1 fruit fly cellular context compared by ENCODE assay signal in genomic region chrX:6662876-6663551, dm6.
TF ChIP-seq lines count a peak whose summit lies in the region.

No protein-coding gene starts in this region.

TF ChIP-seq in whole organism, embryonic, 481 proteins besides CTCF, POLR2A, EP300 and RAD21 (continued from another document and continues in another):
- TF ChIP-seq CG4820 (GFP tag; optimal IDR thresholded peaks at IDR 0.05; lab: Kevin White, UChicago) (peak; percentile 13), CG6254 (GFP tag; optimal IDR thresholded peaks at IDR 0.05; lab: Kevin White, UChicago) (peak; percentile 10), Nf-YA (GFP tag; IDR thresholded peaks at IDR 0.05; lab: Robert Waterston, UW) (no peak), Mad (GFP tag; optimal IDR thresholded peaks at IDR 0.05; lab: Kevin White, UChicago) (peak; percentile 35), jigr1 (GFP tag; IDR thresholded peaks at IDR 0.05; lab: Robert Waterston, UW) (no peak), CG1024 (GFP tag; IDR thresholded peaks at IDR 0.05; lab: Robert Waterston, UW) (no peak), Drgx (GFP tag; IDR thresholded peaks at IDR 0.05; lab: Robert Waterston, UW) (peak; percentile 78), tio (GFP tag; optimal IDR thresholded peaks at IDR 0.05; lab: Kevin White, UChicago) (no peak), CG16815 (GFP tag; optimal IDR thresholded peaks at IDR 0.05; lab: Kevin White, UChicago) (no peak), sima (GFP tag; optimal IDR thresholded peaks at IDR 0.05; lab: Kevin White, UChicago) (no peak), Sry-δ (GFP tag; optimal IDR thresholded peaks at IDR 0.05; lab: Kevin White, UChicago) (no peak), Ets65A (GFP tag; lab: Kevin White, UChicago) (peak; percentile 70), Usf (GFP tag; optimal IDR thresholded peaks at IDR 0.05; lab: Kevin White, UChicago) (no peak), CG12769 (tag; optimal IDR thresholded peaks at IDR 0.05; lab: Kevin White, UChicago) (peak; percentile 65), gsb (GFP tag; IDR thresholded peaks at IDR 0.05; lab: Robert Waterston, UW) (0 out of 2 replicates have a peak, but pooled peaks have one; percentile 31), CG4282 (GFP tag; optimal IDR thresholded peaks at IDR 0.05; lab: Kevin White, UChicago) (no peak), Ptx1 (GFP tag; IDR thresholded peaks at IDR 0.05; lab: Robert Waterston, UW) (peak; percentile 63; the same call in 1 of the 2 replicates), ara (GFP tag; IDR thresholded peaks at IDR 0.05; lab: Robert Waterston, UW) (no peak), pum (GFP tag; optimal IDR thresholded peaks at IDR 0.05; lab: Kevin White, UChicago) (peak; percentile 1), Ets97D (GFP tag; optimal IDR thresholded peaks at IDR 0.05; lab: Kevin White, UChicago) (no peak), ems (GFP tag; optimal IDR thresholded peaks at IDR 0.05; lab: Kevin White, UChicago) (no peak), NFAT (GFP tag; IDR thresholded peaks at IDR 0.05; lab: Robert Waterston, UW) (0 out of 2 replicates have a peak, but pooled peaks have one; percentile 47), CG6272 (GFP tag; IDR thresholded peaks at IDR 0.05; lab: Robert Waterston, UW) (no peak), lov (optimal IDR thresholded peaks at IDR 0.05; lab: Kevin White, UChicago) (no peak), lov (GFP tag; IDR thresholded peaks at IDR 0.05; lab: Robert Waterston, UW) (no peak), CG32532 (GFP tag; IDR thresholded peaks at IDR 0.05; lab: Robert Waterston, UW) (peak; percentile 72), CG4424 (GFP tag; optimal IDR thresholded peaks at IDR 0.05; lab: Kevin White, UChicago) (no peak), lilli (GFP tag; optimal IDR thresholded peaks at IDR 0.05; lab: Kevin White, UChicago) (peak; percentile 30), NC2α (GFP tag; optimal IDR thresholded peaks at IDR 0.05; lab: Kevin White, UChicago) (no peak), Hr78 (GFP tag; optimal IDR thresholded peaks at IDR 0.05; lab: Kevin White, UChicago) (peak in 1 of 2 experiments; percentile 46), CG30020 (tag; optimal IDR thresholded peaks at IDR 0.05; lab: Kevin White, UChicago) (no peak), CG10565 (GFP tag; optimal IDR thresholded peaks at IDR 0.05; lab: Kevin White, UChicago) (no peak), dmrt99B (tag; optimal IDR thresholded peaks at IDR 0.05; lab: Kevin White, UChicago) (peak; percentile 58), mirr (GFP tag; optimal IDR thresholded peaks at IDR 0.05; lab: Kevin White, UChicago) (no peak), exex (tag; optimal IDR thresholded peaks at IDR 0.05; lab: Kevin White, UChicago) (no peak), CG8089 (GFP tag; optimal IDR thresholded peaks at IDR 0.05; lab: Kevin White, UChicago) (no peak), tna (GFP tag; IDR thresholded peaks at IDR 0.05; lab: Robert Waterston, UW; ENCODE audit: partially characterized antibody) (no peak), CG16863 (GFP tag; optimal IDR thresholded peaks at IDR 0.05; lab: Kevin White, UChicago) (peak; percentile 49), CG9797 (GFP tag; optimal IDR thresholded peaks at IDR 0.05; lab: Kevin White, UChicago) (no peak), oc (tag; optimal IDR thresholded peaks at IDR 0.05; lab: Kevin White, UChicago) (peak; percentile 9), CG10267 (tag; optimal IDR thresholded peaks at IDR 0.05; lab: Kevin White, UChicago) (peak; percentile 2), hbn (GFP tag; IDR thresholded peaks at IDR 0.05; lab: Robert Waterston, UW; ENCODE audit: partially characterized antibody) (no peak), CG4360 (GFP tag; IDR thresholded peaks at IDR 0.05; lab: Robert Waterston, UW) (no peak), CG17612 (GFP tag; IDR thresholded peaks at IDR 0.05; lab: Robert Waterston, UW) (no peak), peb (GFP tag; IDR thresholded peaks at IDR 0.05; lab: Robert Waterston, UW) (no peak), CG31224 (GFP tag; IDR thresholded peaks at IDR 0.05; lab: Robert Waterston, UW) (0 out of 2 replicates have a peak, but pooled peaks have one; percentile 8), CG33557 (GFP tag; optimal IDR thresholded peaks at IDR 0.05; lab: Kevin White, UChicago) (no peak), Nf-YC (tag; optimal IDR thresholded peaks at IDR 0.05; lab: Kevin White, UChicago) (peak; percentile 20), CG13287 (GFP tag; IDR thresholded peaks at IDR 0.05; lab: Robert Waterston, UW; ENCODE audit: partially characterized antibody) (no peak), CG1792 (GFP tag; optimal IDR thresholded peaks at IDR 0.05; lab: Kevin White, UChicago) (no peak), Sox100B (GFP tag; optimal IDR thresholded peaks at IDR 0.05; lab: Kevin White, UChicago) (peak; percentile 59), CHES-1-like (GFP tag; optimal IDR thresholded peaks at IDR 0.05; lab: Kevin White, UChicago) (peak; percentile 42), NK7.1 (GFP tag; optimal IDR thresholded peaks at IDR 0.05; lab: Kevin White, UChicago) (peak; percentile 8), Trl (optimal IDR thresholded peaks at IDR 0.05; lab: Kevin White, UChicago) (no peak), Trl (GFP tag; optimal IDR thresholded peaks at IDR 0.05; lab: Kevin White, UChicago) (no peak), TFAM (GFP tag; optimal IDR thresholded peaks at IDR 0.05; lab: Kevin White, UChicago) (no peak), ab (GFP tag; optimal IDR thresholded peaks at IDR 0.05; lab: Kevin White, UChicago) (no peak), odd (GFP tag; optimal IDR thresholded peaks at IDR 0.05; lab: Kevin White, UChicago) (no peak), pb (GFP tag; optimal IDR thresholded peaks at IDR 0.05; lab: Kevin White, UChicago) (peak; percentile 27), ase (GFP tag; IDR thresholded peaks at IDR 0.05; lab: Robert Waterston, UW) (peak; percentile 33; the same call in 1 of the 3 replicates), row (GFP tag; IDR thresholded peaks at IDR 0.05; lab: Robert Waterston, UW) (peak; percentile 68), gsb-n (tag; optimal IDR thresholded peaks at IDR 0.05; lab: Kevin White, UChicago) (no peak), CG18476 (GFP tag; optimal IDR thresholded peaks at IDR 0.05; lab: Kevin White, UChicago) (no peak), Hsf (GFP tag; optimal IDR thresholded peaks at IDR 0.05; lab: Kevin White, UChicago) (peak; percentile 29), Med (GFP tag; lab: Kevin White, UChicago) (peak; percentile 84), amos (GFP tag; IDR thresholded peaks at IDR 0.05; lab: Robert Waterston, UW; ENCODE audit: partially characterized antibody) (no peak), MESR4 (GFP tag; optimal IDR thresholded peaks at IDR 0.05; lab: Kevin White, UChicago) (no peak), CG3163 (GFP tag; optimal IDR thresholded peaks at IDR 0.05; lab: Kevin White, UChicago) (peak; percentile 25), dati (GFP tag; IDR thresholded peaks at IDR 0.05; lab: Robert Waterston, UW) (no peak), CG8924 (tag; optimal IDR thresholded peaks at IDR 0.05; lab: Kevin White, UChicago) (no peak), Eip74EF (GFP tag; optimal IDR thresholded peaks at IDR 0.05; lab: Kevin White, UChicago) (peak in 1 of 2 experiments; percentile 25), CG12391 (tag; optimal IDR thresholded peaks at IDR 0.05; lab: Kevin White, UChicago) (no peak), CG18599 (GFP tag; optimal IDR thresholded peaks at IDR 0.05; lab: Kevin White, UChicago) (peak; percentile 49), Xrp1 (GFP tag; IDR thresholded peaks at IDR 0.05; lab: Robert Waterston, UW) (peak; percentile 46; the same call in 1 of the 2 replicates), nerfin-1 (tag; optimal IDR thresholded peaks at IDR 0.05; lab: Kevin White, UChicago) (no peak), rib (GFP tag; IDR thresholded peaks at IDR 0.05; lab: Robert Waterston, UW) (no peak), tll (GFP tag; optimal IDR thresholded peaks at IDR 0.05; lab: Kevin White, UChicago) (no peak), CG16779 (GFP tag; IDR thresholded peaks at IDR 0.05; lab: Robert Waterston, UW) (no peak), CG42726 (GFP tag; IDR thresholded peaks at IDR 0.05; lab: Robert Waterston, UW; ENCODE audit: partially characterized antibody) (no peak), CG15073 (GFP tag; optimal IDR thresholded peaks at IDR 0.05; lab: Kevin White, UChicago) (no peak), CG8478 (optimal IDR thresholded peaks at IDR 0.05; lab: Kevin White, UChicago) (no peak), CG7786 (GFP tag; optimal IDR thresholded peaks at IDR 0.05; lab: Kevin White, UChicago) (peak; percentile 49), CG30403 (GFP tag; optimal IDR thresholded peaks at IDR 0.05; lab: Kevin White, UChicago) (peak; percentile 28), dan (GFP tag; IDR thresholded peaks at IDR 0.05; lab: Robert Waterston, UW) (no peak), CG7839 (tag; optimal IDR thresholded peaks at IDR 0.05; lab: Kevin White, UChicago) (peak; percentile 40), CG17385 (GFP tag; optimal IDR thresholded peaks at IDR 0.05; lab: Kevin White, UChicago) (no peak), bab2 (GFP tag; optimal IDR thresholded peaks at IDR 0.05; lab: Kevin White, UChicago) (peak; percentile 0), Bteb2 (GFP tag; optimal IDR thresholded peaks at IDR 0.05; lab: Kevin White, UChicago) (peak; percentile 38), sisA (GFP tag; IDR thresholded peaks at IDR 0.05; lab: Robert Waterston, UW) (peak; percentile 49), ro (GFP tag; IDR thresholded peaks at IDR 0.05; lab: Robert Waterston, UW) (no peak), cato (GFP tag; optimal IDR thresholded peaks at IDR 0.05; lab: Kevin White, UChicago; ENCODE audit: borderline replicate concordance) (no peak), CG14667 (GFP tag; IDR thresholded peaks at IDR 0.05; lab: Robert Waterston, UW) (no peak), Lpt (GFP tag; optimal IDR thresholded peaks at IDR 0.05; lab: Kevin White, UChicago) (no peak), onecut (GFP tag; IDR thresholded peaks at IDR 0.05; lab: Robert Waterston, UW) (peak; percentile 21), slp2 (GFP tag; optimal IDR thresholded peaks at IDR 0.05; lab: Kevin White, UChicago) (no peak), PHDP (tag; optimal IDR thresholded peaks at IDR 0.05; lab: Kevin White, UChicago) (peak; percentile 23), CG2120 (GFP tag; optimal IDR thresholded peaks at IDR 0.05; lab: Kevin White, UChicago) (peak; percentile 52), Camta (GFP tag; optimal IDR thresholded peaks at IDR 0.05; lab: Kevin White, UChicago) (peak; percentile 38), CG16813 (GFP tag; IDR thresholded peaks at IDR 0.05; lab: Robert Waterston, UW; ENCODE audit: partially characterized antibody) (no peak), Fer1 (GFP tag; optimal IDR thresholded peaks at IDR 0.05; lab: Kevin White, UChicago) (peak; percentile 43), CG2712 (tag; optimal IDR thresholded peaks at IDR 0.05; lab: Kevin White, UChicago) (peak; percentile 18), CG6683 (GFP tag; optimal IDR thresholded peaks at IDR 0.05; lab: Kevin White, UChicago) (no peak), CG5953 (GFP tag; IDR thresholded peaks at IDR 0.05; lab: Robert Waterston, UW) (no peak), CG3726 (GFP tag; IDR thresholded peaks at IDR 0.05; lab: Robert Waterston, UW) (no peak), CG7963 (GFP tag; IDR thresholded peaks at IDR 0.05; lab: Robert Waterston, UW; ENCODE audit: partially characterized antibody) (no peak), p53 (GFP tag; optimal IDR thresholded peaks at IDR 0.05; lab: Kevin White, UChicago) (no peak), da (GFP tag; optimal IDR thresholded peaks at IDR 0.05; lab: Kevin White, UChicago) (no peak), Abd-B (GFP tag; optimal IDR thresholded peaks at IDR 0.05; lab: Kevin White, UChicago) (peak; percentile 18), Sry-β (GFP tag; optimal IDR thresholded peaks at IDR 0.05; lab: Kevin White, UChicago) (no peak), MTF-1 (GFP tag; optimal IDR thresholded peaks at IDR 0.05; lab: Kevin White, UChicago; ENCODE audit: borderline replicate concordance) (no peak), CrebB (tag; optimal IDR thresholded peaks at IDR 0.05; lab: Kevin White, UChicago) (no peak), CG17328 (GFP tag; IDR thresholded peaks at IDR 0.05; lab: Robert Waterston, UW) (peak; percentile 35; the same call in 1 of the 2 replicates), CG15696 (tag; optimal IDR thresholded peaks at IDR 0.05; lab: Kevin White, UChicago) (no peak), Tbp (GFP tag; optimal IDR thresholded peaks at IDR 0.05; lab: Kevin White, UChicago) (no peak), CG18011 (GFP tag; optimal IDR thresholded peaks at IDR 0.05; lab: Kevin White, UChicago) (no peak), D19B (GFP tag; optimal IDR thresholded peaks at IDR 0.05; lab: Kevin White, UChicago) (no peak), CG10979 (tag; optimal IDR thresholded peaks at IDR 0.05; lab: Kevin White, UChicago) (no peak), B-H1 (GFP tag; IDR thresholded peaks at IDR 0.05; lab: Robert Waterston, UW) (no peak), crc (GFP tag; optimal IDR thresholded peaks at IDR 0.05; lab: Kevin White, UChicago) (no peak), CG17361 (GFP tag; IDR thresholded peaks at IDR 0.05; lab: Robert Waterston, UW) (peak; percentile 58; the same call in 1 of the 3 replicates), fd102C (GFP tag; optimal IDR thresholded peaks at IDR 0.05; lab: Kevin White, UChicago) (no peak), CG11085 (GFP tag; IDR thresholded peaks at IDR 0.05; lab: Robert Waterston, UW) (peak; percentile 12; the same call in 1 of the 2 replicates), D (optimal IDR thresholded peaks at IDR 0.05; lab: Kevin White, UChicago) (no peak), D (GFP tag; optimal IDR thresholded peaks at IDR 0.05; lab: Kevin White, UChicago) (no peak), CG8765 (GFP tag; IDR thresholded peaks at IDR 0.05; lab: Robert Waterston, UW) (no peak), Side (GFP tag; optimal IDR thresholded peaks at IDR 0.05; lab: Kevin White, UChicago) (no peak), Nf-YB (GFP tag; optimal IDR thresholded peaks at IDR 0.05; lab: Kevin White, UChicago) (no peak), gcm2 (GFP tag; optimal IDR thresholded peaks at IDR 0.05; lab: Kevin White, UChicago) (no peak), Mes4 (GFP tag; optimal IDR thresholded peaks at IDR 0.05; lab: Kevin White, UChicago) (peak; percentile 15), Dp (GFP tag; optimal IDR thresholded peaks at IDR 0.05; lab: Kevin White, UChicago) (no peak), ATbp (GFP tag; optimal IDR thresholded peaks at IDR 0.05; lab: Kevin White, UChicago) (no peak), kah (GFP tag; optimal IDR thresholded peaks at IDR 0.05; lab: Kevin White, UChicago) (no peak), abd-A (tag; optimal IDR thresholded peaks at IDR 0.05; lab: Kevin White, UChicago) (no peak), Atf3 (GFP tag; optimal IDR thresholded peaks at IDR 0.05; lab: Kevin White, UChicago) (peak; percentile 9), CG1603 (tag; optimal IDR thresholded peaks at IDR 0.05; lab: Kevin White, UChicago) (peak; percentile 41), CG13296 (GFP tag; optimal IDR thresholded peaks at IDR 0.05; lab: Kevin White, UChicago) (peak; percentile 33)
